Worm (Caenorhabditis elegans): ENCODE data around the gene unk-1.

unk-1 gene

DNA sequence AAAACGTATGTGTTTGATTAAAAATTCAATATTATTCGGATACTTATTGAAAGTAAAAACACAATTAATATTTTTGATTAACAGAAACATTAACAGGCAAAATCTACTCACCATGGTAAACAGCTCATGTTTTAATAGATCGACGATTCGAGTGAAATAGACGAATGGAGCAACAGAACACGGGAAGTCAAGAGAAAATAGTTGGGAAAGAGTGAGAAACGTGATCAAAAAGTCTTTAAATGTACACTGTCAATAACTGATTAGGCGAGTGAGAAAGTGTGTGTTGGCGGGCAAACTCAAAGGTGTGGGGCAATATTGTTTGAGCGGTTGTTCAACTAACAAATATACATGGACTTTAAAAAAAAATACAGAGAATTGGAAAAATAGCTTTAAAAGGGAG, 16.8 kb upstream of the unk-1 start, which contains the start of gene sdpn-1:
Gene sdpn-1 (minus strand): TSS at position 262 of the 400 bp plus-strand sequence.
- TF ChIP-seq him-1 (tag; optimal IDR thresholded peaks at IDR 0.05) (no peak), dao-5 (tag; optimal IDR thresholded peaks at IDR 0.05) (no peak), W03F9.2 (tag; optimal IDR thresholded peaks at IDR 0.05) (no peak)

DNA sequence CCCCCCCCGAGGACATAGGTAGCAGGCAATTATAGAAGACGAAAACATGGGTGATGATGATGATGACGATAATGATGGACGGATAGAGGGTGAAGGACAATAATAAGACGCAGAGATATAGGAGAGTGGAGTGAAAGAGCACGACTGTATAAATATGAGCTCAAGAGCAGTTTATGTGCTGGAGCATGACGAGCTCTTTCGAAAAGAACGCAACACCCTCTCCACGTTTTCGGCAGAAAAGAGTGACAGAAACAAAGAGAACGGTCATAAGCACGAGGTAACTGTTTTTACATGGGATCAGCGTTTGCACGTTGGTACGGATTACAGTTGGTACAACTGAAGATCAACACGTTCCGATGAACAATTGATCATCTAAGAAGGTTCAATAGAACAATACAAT, 15.8 kb upstream of the unk-1 start:
- TF ChIP-seq dao-5 (tag; optimal IDR thresholded peaks at IDR 0.05): no peak
- no peak for TF ChIP-seq W03F9.2 (tag; optimal IDR thresholded peaks at IDR 0.05)
- no peak for TF ChIP-seq him-1 (tag; optimal IDR thresholded peaks at IDR 0.05)

DNA sequence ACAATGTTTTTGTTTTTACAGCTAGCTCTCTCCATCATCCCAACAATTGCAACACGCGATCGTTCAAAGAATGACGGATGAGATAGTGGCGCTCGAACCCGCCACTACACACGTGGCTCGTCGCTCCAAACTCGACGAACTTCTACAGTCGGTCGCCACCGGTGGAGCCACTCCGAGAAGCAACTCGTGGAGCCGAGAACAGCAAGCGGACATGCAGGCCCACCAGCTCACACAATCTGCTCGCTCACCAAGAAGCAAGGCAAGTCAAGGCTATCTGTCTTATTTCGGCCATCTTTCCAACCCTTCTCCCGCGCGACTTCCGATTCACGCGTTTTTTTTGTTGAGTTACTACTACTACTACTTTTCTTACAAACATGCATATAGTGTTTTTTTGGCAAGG, 11.1 kb upstream of the unk-1 start, which contains the start of the genes F45E1.1 and F45E1.2:
Gene F45E1.1 (plus strand): TSS at position 20 of the 400 bp plus-strand sequence.
Gene F45E1.2 (plus strand): TSS at position 71 of the 400 bp plus-strand sequence.
- TF ChIP-seq W03F9.2 (tag; optimal IDR thresholded peaks at IDR 0.05): no peak
- no peak for TF ChIP-seq dao-5 (tag; optimal IDR thresholded peaks at IDR 0.05)
- TF ChIP-seq him-1 (tag; optimal IDR thresholded peaks at IDR 0.05): no peak

DNA sequence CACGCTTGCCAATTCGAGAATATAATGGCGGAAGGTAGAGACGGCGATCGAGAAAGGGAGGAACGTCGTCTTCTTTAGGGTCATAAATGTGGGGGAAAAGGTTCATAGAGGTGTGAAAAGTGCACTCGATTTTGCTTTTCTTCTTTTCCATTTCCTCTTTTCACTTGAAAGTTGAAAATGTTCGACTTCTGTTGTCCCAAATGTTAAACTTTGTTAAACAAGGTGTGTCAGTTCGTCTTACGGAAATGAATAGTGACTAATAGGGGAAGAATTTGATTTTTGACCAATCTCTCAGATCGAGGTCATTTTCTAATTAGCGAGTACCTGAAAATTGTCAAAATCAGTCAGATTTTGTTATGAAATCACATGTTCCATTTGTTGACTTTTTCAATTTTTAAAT, 9.9 kb upstream of the unk-1 start:
- TF ChIP-seq dao-5 (tag; optimal IDR thresholded peaks at IDR 0.05): no peak
- no peak for TF ChIP-seq W03F9.2 (tag; optimal IDR thresholded peaks at IDR 0.05)
- TF ChIP-seq him-1 (tag; optimal IDR thresholded peaks at IDR 0.05): no peak

DNA sequence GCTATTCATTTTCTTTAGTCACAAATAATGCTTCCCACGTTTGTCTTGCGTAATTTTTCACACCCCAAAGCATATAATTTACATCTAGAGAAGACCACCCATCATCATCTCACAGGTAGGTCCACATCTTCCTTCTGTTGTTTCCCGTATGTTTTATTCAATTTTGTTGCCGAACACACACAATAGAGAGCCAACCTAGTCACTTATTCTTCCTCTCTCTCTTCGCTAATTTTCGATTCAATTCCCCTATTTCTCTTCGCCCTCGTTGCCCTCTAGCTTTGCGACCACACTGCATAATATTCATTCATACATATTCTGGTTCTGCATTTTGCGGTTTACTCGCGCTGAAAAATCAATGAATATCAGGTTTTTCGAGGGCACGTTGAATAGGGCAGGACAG, 8.8 kb upstream of the unk-1 start:
- TF ChIP-seq him-1 (tag; optimal IDR thresholded peaks at IDR 0.05) (no peak), dao-5 (tag; optimal IDR thresholded peaks at IDR 0.05) (no peak), W03F9.2 (tag; optimal IDR thresholded peaks at IDR 0.05) (no peak)

DNA sequence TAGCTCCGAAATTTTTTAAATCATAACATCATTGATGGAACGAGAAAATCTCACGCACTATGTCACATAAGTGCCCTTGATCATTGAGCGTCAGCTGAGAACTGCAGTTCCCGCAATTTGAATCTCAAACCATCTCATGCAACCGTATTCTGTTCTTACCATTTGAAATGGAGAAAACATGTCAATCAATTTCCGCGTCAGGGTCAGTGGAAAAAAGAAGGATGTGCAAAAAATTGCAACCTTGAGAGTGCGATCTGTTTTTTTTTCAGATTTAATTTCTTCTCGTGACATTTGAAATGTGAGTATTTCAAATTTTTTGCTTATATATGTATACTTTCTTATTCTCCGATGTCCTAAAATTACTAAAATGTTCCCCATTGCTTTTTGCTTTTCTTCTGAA, 4.1 kb upstream of the unk-1 start:
- TF ChIP-seq W03F9.2 (tag; optimal IDR thresholded peaks at IDR 0.05) (no peak), him-1 (tag; optimal IDR thresholded peaks at IDR 0.05) (no peak), dao-5 (tag; optimal IDR thresholded peaks at IDR 0.05) (no peak)

DNA sequence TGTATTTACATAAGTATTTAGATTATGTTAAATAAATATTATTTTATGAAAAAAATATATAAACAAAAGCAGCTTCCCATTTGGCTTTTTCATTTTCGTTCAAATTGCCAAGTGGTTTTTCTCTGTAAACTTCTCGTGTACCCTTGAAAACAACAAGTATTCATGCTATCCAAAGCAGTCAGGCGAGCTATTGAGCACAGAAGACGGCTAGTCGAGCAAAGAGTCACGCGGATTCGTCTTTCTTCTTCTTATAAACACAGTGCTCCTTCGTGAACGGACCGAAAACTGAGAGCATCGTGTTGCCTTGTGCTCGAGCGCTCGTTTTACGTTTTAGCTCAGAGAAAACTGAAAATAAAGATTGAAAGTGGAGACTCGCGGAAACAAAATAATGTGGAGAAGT, 1.1 kb downstream of the unk-1 start:
- peak; percentile 0 for TF ChIP-seq him-1 (tag; optimal IDR thresholded peaks at IDR 0.05)
- no peak for TF ChIP-seq W03F9.2 (tag; optimal IDR thresholded peaks at IDR 0.05)
- no peak for TF ChIP-seq dao-5 (tag; optimal IDR thresholded peaks at IDR 0.05)

DNA sequence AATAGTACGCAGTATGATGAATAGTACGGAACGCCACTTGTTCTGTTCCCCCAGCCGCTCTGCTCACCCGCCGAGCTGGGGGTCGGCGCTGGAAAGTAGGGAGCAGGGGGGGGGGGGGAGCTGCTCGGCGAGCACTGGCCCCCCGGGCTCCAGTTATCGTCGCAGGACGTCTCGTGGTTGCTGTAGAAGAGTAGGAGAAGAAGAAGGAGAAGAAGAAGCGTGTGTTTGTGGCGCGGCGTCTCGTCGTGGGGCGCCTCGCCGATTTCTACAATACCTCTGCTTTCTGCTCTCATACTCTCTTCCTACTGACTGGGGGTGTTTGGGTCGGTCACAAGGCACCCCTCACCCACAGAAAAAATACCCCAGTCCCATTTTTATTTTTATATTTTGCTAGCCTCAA, 2.5 kb downstream of the unk-1 start:
- TF ChIP-seq him-1 (tag; optimal IDR thresholded peaks at IDR 0.05) (peak; percentile 58), W03F9.2 (tag; optimal IDR thresholded peaks at IDR 0.05) (no peak)

DNA sequence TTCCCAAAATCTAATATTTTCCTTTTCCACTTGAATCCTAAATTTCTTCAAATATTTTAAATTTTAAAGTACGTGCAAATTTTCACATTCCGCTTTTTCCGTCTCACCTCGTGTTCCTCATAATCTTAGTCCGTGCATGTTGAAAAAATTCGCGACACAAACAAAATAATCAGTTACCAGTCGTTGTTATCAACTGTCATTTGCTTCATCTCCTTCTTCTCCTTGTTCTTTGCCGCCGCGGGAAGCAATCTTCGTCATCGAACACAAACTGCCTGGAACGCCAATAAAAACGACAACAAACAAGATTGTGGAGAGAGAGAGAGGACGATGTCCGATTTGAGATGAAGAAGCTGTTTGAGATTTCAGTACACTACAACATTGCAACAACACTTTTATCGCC, 3.0 kb downstream of the unk-1 start, which contains the start of gene C34D10.5:
Gene C34D10.5 (plus strand): TSS at position 269 of the 400 bp plus-strand sequence.
- TF ChIP-seq W03F9.2 (tag; optimal IDR thresholded peaks at IDR 0.05) (no peak), dao-5 (tag; optimal IDR thresholded peaks at IDR 0.05) (no peak), him-1 (tag; optimal IDR thresholded peaks at IDR 0.05) (no peak)

DNA sequence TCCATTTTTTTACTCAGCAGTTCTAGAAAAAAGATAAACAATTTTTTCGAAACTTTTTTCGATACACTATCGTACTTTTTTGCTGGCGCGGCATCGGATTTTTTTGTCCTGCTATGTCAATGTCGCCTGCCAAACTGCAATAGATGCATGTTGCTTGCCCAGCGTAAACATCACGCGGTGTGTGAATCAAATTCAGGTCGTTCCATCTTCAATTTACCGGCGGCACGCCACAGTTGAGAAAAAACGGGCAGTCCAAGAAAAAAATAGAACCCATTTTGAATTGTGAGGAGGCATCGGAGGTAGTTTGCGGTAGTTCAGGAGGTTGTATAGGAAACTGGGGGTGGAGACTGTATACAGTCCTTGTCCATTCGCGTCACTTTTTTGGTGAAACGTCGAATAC, 3.7 kb downstream of the unk-1 start:
- TF ChIP-seq him-1 (tag; optimal IDR thresholded peaks at IDR 0.05) (no peak), W03F9.2 (tag; optimal IDR thresholded peaks at IDR 0.05) (no peak), dao-5 (tag; optimal IDR thresholded peaks at IDR 0.05) (peak; percentile 2)

DNA sequence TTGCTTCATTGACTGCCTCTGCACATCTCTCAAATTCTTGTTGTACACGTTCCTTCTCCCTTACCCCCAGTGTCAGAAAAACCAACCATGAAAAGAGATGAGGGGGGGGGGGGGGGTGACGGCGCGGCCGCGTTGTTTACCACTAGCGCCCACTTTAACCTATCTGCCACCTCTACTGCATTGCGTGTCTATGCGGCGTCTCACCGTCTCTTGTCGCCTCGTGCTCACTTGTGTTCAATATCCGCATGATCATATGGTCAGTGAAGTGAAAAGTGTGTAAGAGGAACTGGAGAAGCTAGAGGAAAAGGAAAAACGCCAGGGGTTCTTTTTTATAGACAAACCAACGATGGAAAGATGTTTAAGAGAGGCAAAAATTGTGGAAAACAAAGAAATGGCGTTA, 4.9 kb downstream of the unk-1 start:
- peak; percentile 86 for TF ChIP-seq him-1 (tag; optimal IDR thresholded peaks at IDR 0.05)
- peak; percentile 16 for TF ChIP-seq dao-5 (tag; optimal IDR thresholded peaks at IDR 0.05)
- peak; percentile 2 for TF ChIP-seq W03F9.2 (tag; optimal IDR thresholded peaks at IDR 0.05)

DNA sequence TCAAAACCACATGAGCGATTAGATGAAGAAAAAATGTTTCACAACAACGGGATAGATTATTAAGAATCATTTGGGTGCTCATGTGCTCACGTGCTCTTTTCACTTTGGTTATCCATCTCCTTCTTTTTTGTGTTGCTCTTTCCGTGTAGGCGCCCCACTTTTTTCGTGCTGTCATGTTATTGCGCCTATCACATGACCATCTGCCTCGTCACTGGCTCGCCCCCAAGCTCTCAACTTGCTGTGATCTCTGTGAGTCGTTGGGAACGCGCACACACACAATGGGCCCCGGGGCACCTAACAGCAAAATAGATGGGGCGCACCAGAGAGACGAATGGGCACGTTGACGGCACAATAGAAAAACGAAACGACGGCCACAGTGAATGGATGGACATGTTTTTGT, 6.8 kb downstream of the unk-1 start:
- TF ChIP-seq him-1 (tag; optimal IDR thresholded peaks at IDR 0.05): peak; percentile 89
- no peak for TF ChIP-seq dao-5 (tag; optimal IDR thresholded peaks at IDR 0.05)

DNA sequence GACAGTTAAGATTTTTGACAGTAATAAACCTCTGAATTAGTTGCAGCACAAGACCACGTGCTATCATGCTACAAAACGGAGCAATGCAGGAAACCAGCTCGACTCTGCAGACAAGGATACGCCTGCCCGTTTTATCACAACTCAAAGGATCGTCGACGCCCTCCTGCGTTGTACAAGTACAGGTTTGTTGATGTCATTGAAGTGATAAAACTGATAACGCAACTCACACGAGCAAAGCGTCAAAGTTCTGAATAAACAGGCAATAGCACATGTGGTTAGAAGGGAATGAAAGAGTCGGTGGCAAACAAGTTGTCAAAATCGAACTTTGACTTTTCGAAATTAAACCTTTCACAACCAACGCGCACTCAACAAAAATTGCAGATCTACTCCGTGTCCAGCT, 7.9 kb downstream of the unk-1 start:
- no peak for TF ChIP-seq W03F9.2 (tag; optimal IDR thresholded peaks at IDR 0.05)

DNA sequence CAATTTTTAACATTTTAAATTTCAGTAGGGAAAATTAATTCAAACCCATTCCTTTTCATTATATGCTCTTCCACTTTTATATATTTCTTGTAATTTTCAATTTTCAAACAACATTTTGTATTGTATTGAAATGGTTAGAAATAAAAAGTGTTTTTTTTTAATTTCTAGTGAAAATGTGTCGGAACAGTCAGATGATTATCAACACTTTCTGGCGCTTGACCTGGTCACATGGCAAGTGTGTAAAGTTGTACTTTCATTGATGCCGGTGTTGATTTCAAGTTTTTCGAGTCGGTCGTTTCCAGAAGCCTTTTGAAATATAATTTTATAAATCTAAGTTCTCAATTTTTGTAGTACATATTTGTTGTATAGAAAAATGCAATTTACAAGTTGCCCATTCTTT, 11.9 kb downstream of the unk-1 start:
- TF ChIP-seq W03F9.2 (tag; optimal IDR thresholded peaks at IDR 0.05) (no peak), him-1 (tag; optimal IDR thresholded peaks at IDR 0.05) (no peak), dao-5 (tag; optimal IDR thresholded peaks at IDR 0.05) (no peak)

DNA sequence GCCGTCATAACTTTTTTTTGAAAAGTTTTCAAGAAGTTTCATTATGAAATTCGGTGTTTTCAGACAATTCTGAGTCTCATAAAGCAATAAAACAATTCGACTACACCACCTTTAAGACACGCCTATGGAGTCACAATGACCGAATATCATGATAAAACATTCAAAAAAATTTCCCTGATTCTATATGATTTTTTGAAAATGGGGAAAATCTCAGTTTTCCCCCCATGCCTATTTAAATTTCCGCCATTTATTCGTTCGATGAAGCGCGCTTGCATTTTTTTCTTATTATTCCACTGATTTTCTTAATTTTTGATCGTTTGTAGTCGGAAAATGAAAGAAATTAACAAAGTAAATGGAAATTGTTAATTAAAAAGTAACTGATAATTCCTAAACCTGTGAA, 12.7 kb downstream of the unk-1 start:
- TF ChIP-seq him-1 (tag; optimal IDR thresholded peaks at IDR 0.05): no peak
- TF ChIP-seq W03F9.2 (tag; optimal IDR thresholded peaks at IDR 0.05): no peak
- no peak for TF ChIP-seq dao-5 (tag; optimal IDR thresholded peaks at IDR 0.05)

DNA sequence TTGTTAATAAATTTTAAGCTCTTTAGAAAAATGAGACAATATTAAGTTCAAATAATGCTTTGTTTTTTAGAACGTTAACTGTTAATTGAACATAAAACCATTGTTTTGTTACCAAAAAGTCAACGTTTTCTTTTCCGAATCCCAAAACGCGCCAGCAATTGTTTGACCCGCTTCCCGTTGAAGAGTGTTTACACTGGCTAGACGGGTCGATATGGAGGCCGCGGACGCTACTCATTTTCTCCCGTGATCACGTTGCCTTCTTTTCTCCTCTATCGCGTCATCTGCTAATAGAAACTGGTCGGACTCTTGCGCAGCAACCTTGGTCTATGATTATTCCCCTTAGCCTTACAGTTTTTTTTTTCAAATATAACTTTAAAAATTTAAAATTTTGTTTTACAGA, 14.3 kb downstream of the unk-1 start, which contains the start of gene C34D10.1:
Gene C34D10.1 (plus strand): TSS at position 400 of the 400 bp plus-strand sequence.
- TF ChIP-seq W03F9.2 (tag; optimal IDR thresholded peaks at IDR 0.05): no peak
- TF ChIP-seq dao-5 (tag; optimal IDR thresholded peaks at IDR 0.05): no peak
- TF ChIP-seq him-1 (tag; optimal IDR thresholded peaks at IDR 0.05): peak; percentile 17

All from whole organism, L4/young adult.